Worm (Caenorhabditis elegans) whole organism, L1 larva: ENCODE data around the gene xol-1.

Experiments
- lin-39 ChIP-seq: fragments of 150-350 bp; optimal IDR thresholded peaks from 2 replicates; lab custom pipeline; 2014; ENCODE audit warnings: missing biosample characterization, missing genetic modification reagents, missing genetic modification characterization
- nhr-12 ChIP-seq: sonication (generic microtip); optimal IDR thresholded peaks from 2 replicates; lab custom pipeline; 2017; ENCODE audit warnings: missing biosample characterization, missing genetic modification characterization
- ztf-11 ChIP-seq, 2 experiments: sonication (generic microtip); optimal IDR thresholded peaks; 2 replicates each; lab custom pipeline; 2016 to 2017; ENCODE audit warnings: missing genetic modification characterization in 2 of 2, missing biosample characterization in 1 of 2, missing compliant biosample characterization in 1 of 2

- TF ChIP-seq nhr-12 (tag; lab: Kevin White, UChicago) = no peak
- TF ChIP-seq lin-39 (tag; lab: Kevin White, UChicago) = no peak
- no peak for TF ChIP-seq ztf-11 (tag; optimal IDR thresholded peaks at IDR 0.05; lab: Kevin White, UChicago)
Observed at ce11 chrX:8083919-8084318, 42.8 kb downstream of the xol-1 start, which contains the start of gene K07E3.4.
